Worm (Caenorhabditis elegans) whole organism, late embryonic: ENCODE measurements around the gene abu-1.

ENCODE experiments used
- C08G9.2 ChIP-seq: sonication (generic microtip); optimal IDR thresholded peaks from 2 replicates; lab custom pipeline; 2016; ENCODE audit warnings: mild to moderate bottlenecking, missing genetic modification characterization, moderate library complexity, missing compliant biosample characterization
- F13H6.1 ChIP-seq: sonication (generic microtip); optimal IDR thresholded peaks from 2 replicates; lab custom pipeline; 2016; ENCODE audit warnings: missing genetic modification characterization, missing compliant biosample characterization
- K02D7.2 ChIP-seq: sonication (generic microtip); optimal IDR thresholded peaks from 2 replicates; lab custom pipeline; 2017; ENCODE audit warnings: mild to moderate bottlenecking, missing genetic modification characterization, missing compliant biosample characterization
- T23F11.4 ChIP-seq: fragments of 200-800 bp; sonication (Bioruptor generic); optimal IDR thresholded peaks from 2 replicates; lab custom pipeline; 2018; ENCODE audit warnings: mild to moderate bottlenecking, missing genetic modification characterization, missing compliant biosample characterization
- Y22D7AL.16 ChIP-seq: sonication (generic microtip); optimal IDR thresholded peaks from 2 replicates; lab custom pipeline; 2016; ENCODE audit warnings: missing genetic modification characterization, missing compliant biosample characterization
- ahr-1 ChIP-seq: sonication (generic microtip); optimal IDR thresholded peaks from 2 replicates; lab custom pipeline; 2016; ENCODE audit warnings: missing genetic modification characterization, missing compliant biosample characterization
- ama-1 ChIP-seq: fragments of 150-350 bp; optimal IDR thresholded peaks from 2 replicates; lab custom pipeline; 2014
- ceh-14 ChIP-seq: sonication (generic microtip); optimal IDR thresholded peaks from 2 replicates; lab custom pipeline; 2016; ENCODE audit warnings: missing genotype, missing genetic modification characterization, missing compliant biosample characterization
- ceh-18 ChIP-seq: sonication (generic microtip); optimal IDR thresholded peaks from 2 replicates; lab custom pipeline; 2016; ENCODE audit warnings: missing genetic modification characterization, missing compliant biosample characterization
- ceh-22 ChIP-seq: sonication (generic microtip); optimal IDR thresholded peaks from 2 replicates; lab custom pipeline; 2017; ENCODE audit warnings: missing biosample characterization, missing genetic modification characterization
- ceh-48 ChIP-seq: sonication (generic microtip); optimal IDR thresholded peaks from 2 replicates; lab custom pipeline; 2016; ENCODE audit warnings: missing genetic modification characterization, inconsistent platforms, missing compliant biosample characterization
- ceh-6 ChIP-seq: fragments of 200-800 bp; sonication (Bioruptor generic); optimal IDR thresholded peaks from 2 replicates; lab custom pipeline; 2018; ENCODE audit warnings: mild to moderate bottlenecking, missing genetic modification characterization, missing compliant biosample characterization
- ceh-9 ChIP-seq: sonication (generic microtip); optimal IDR thresholded peaks from 2 replicates; lab custom pipeline; 2016; ENCODE audit warnings: mild to moderate bottlenecking, missing genetic modification characterization, inconsistent platforms, missing compliant biosample characterization
- dmd-4 ChIP-seq: sonication (generic microtip); optimal IDR thresholded peaks from 2 replicates; lab custom pipeline; 2016; ENCODE audit warnings: borderline replicate concordance, missing genetic modification characterization, missing compliant biosample characterization
- dve-1 ChIP-seq: sonication (generic microtip); optimal IDR thresholded peaks from 2 replicates; lab custom pipeline; 2017; ENCODE audit warnings: antibody characterized with exemption, mild to moderate bottlenecking, missing genetic modification characterization, missing compliant biosample characterization
- elt-2 ChIP-seq: sonication (generic microtip); optimal IDR thresholded peaks from 2 replicates; lab custom pipeline; 2016; ENCODE audit warnings: missing genetic modification reagents, missing genetic modification characterization, missing compliant biosample characterization
- fax-1 ChIP-seq: sonication (generic microtip); optimal IDR thresholded peaks from 2 replicates; lab custom pipeline; 2016; ENCODE audit warnings: missing genotype, missing genetic modification characterization, missing compliant biosample characterization
- fkh-10 ChIP-seq: fragments of 150-350 bp; optimal IDR thresholded peaks from 2 replicates; lab custom pipeline; 2014; ENCODE audit warnings: missing biosample characterization, missing genetic modification reagents, missing genetic modification characterization
- gmeb-2 ChIP-seq: sonication (generic microtip); optimal IDR thresholded peaks from 2 replicates; lab custom pipeline; 2016; ENCODE audit warnings: missing genetic modification characterization, inconsistent platforms, missing compliant biosample characterization
- hlh-13 ChIP-seq: fragments of 200-800 bp; sonication (Bioruptor generic); optimal IDR thresholded peaks from 2 replicates; lab custom pipeline; 2018; ENCODE audit warnings: mild to moderate bottlenecking, missing genetic modification characterization, missing compliant biosample characterization
- hlh-30 ChIP-seq: sonication (generic microtip); optimal IDR thresholded peaks from 2 replicates; lab custom pipeline; 2017; ENCODE audit warnings: antibody characterized with exemption, missing genetic modification characterization, missing compliant biosample characterization; ENCODE audit not compliant: insufficient read depth
- madf-2 ChIP-seq: sonication (generic microtip); optimal IDR thresholded peaks from 2 replicates; lab custom pipeline; 2017; ENCODE audit warnings: missing genetic modification characterization, missing compliant biosample characterization
- nhr-11 ChIP-seq: fragments of 150-350 bp; optimal IDR thresholded peaks from 2 replicates; lab custom pipeline; 2014; ENCODE audit warnings: missing biosample characterization, missing genetic modification characterization
- npax-4 ChIP-seq: sonication (generic microtip); optimal IDR thresholded peaks from 2 replicates; lab custom pipeline; 2016; ENCODE audit warnings: missing genetic modification characterization, missing compliant biosample characterization
- odd-2 ChIP-seq: sonication (generic microtip); optimal IDR thresholded peaks from 2 replicates; lab custom pipeline; 2017; ENCODE audit warnings: antibody characterized with exemption, mild to moderate bottlenecking, missing genetic modification characterization, missing compliant biosample characterization
- pag-3 ChIP-seq: sonication (generic microtip); optimal IDR thresholded peaks from 2 replicates; lab custom pipeline; 2016; ENCODE audit warnings: missing compliant biosample characterization, missing genetic modification characterization, borderline replicate concordance
- pha-2 ChIP-seq: sonication (generic microtip); optimal IDR thresholded peaks from 2 replicates; lab custom pipeline; 2017; ENCODE audit warnings: mild to moderate bottlenecking, missing genetic modification characterization, missing compliant biosample characterization
- pros-1 ChIP-seq: fragments of 150-350 bp; optimal IDR thresholded peaks from 2 replicates; lab custom pipeline; 2014; ENCODE audit warnings: missing biosample characterization, missing genetic modification reagents, missing genetic modification characterization
- rnt-1 ChIP-seq: sonication (generic microtip); optimal IDR thresholded peaks from 2 replicates; lab custom pipeline; 2016; ENCODE audit warnings: missing genetic modification characterization, missing compliant biosample characterization
- sox-2 ChIP-seq: fragments of 200-800 bp; sonication (Bioruptor generic); IDR thresholded peaks from 2 replicates; pipeline ENCODE4 v1.3.6; 2022; ENCODE audit warnings: missing genetic modification reagents, missing genetic modification characterization, missing compliant biosample characterization
- tbx-2 ChIP-seq: sonication (generic microtip); optimal IDR thresholded peaks from 2 replicates; lab custom pipeline; 2016; ENCODE audit warnings: missing genetic modification characterization, missing compliant biosample characterization
- ttx-3 ChIP-seq: sonication (generic microtip); optimal IDR thresholded peaks from 2 replicates; lab custom pipeline; 2016; ENCODE audit warnings: missing genetic modification reagents, missing genetic modification characterization, missing compliant biosample characterization
- unc-42 ChIP-seq: sonication (generic microtip); optimal IDR thresholded peaks from 2 replicates; lab custom pipeline; 2016; ENCODE audit warnings: missing genotype, missing genetic modification characterization, missing compliant biosample characterization
- unc-55 ChIP-seq: sonication (generic microtip); optimal IDR thresholded peaks from 2 replicates; lab custom pipeline; 2017; ENCODE audit warnings: missing biosample characterization, missing genetic modification reagents, missing genetic modification characterization
- zip-5 ChIP-seq: sonication (generic microtip); optimal IDR thresholded peaks from 2 replicates; lab custom pipeline; 2016; ENCODE audit warnings: missing genetic modification characterization, missing compliant biosample characterization

The abu-1 gene

ce11 chrV:10388318-10388717 lies 6.7 kb upstream of the abu-1 start, which contains the start of gene AC3.5:
Gene AC3.5 (plus strand): TSS chrV:10388527.
- TF ChIP-seq hlh-30 (tag; lab: Kevin White, UChicago) (no peak), pag-3 (tag; lab: Kevin White, UChicago) (no peak), madf-2 (tag; lab: Kevin White, UChicago) (no peak), nhr-11 (tag; lab: Kevin White, UChicago) (no peak), unc-55 (GFP tag; lab: Kevin White, UChicago) (no peak), ttx-3 (tag; lab: Kevin White, UChicago) (no peak), ahr-1 (tag; lab: Kevin White, UChicago) (no peak), sox-2 (GFP tag; lab: Robert Waterston, UW) (no peak), ceh-22 (tag; lab: Kevin White, UChicago) (no peak), dve-1 (tag; lab: Kevin White, UChicago) (no peak), rnt-1 (no peak)
- TF ChIP-seq, all 69 proteins: peak for 0

ce11 chrV:10387412-10387811 lies 5.8 kb upstream of the abu-1 start:
- TF ChIP-seq T23F11.4 (GFP tag; lab: Kevin White, UChicago): no peak

- TF ChIP-seq elt-2: no peak
These were observed 2.3 kb upstream of the abu-1 start, which contains the start of gene spe-10 for ce11 chrV:10383950-10384349. Gene spe-10 (plus strand): TSS chrV:10384250.

ce11 chrV:10382142-10382541 lies 516 bp upstream of the abu-1 start, which contains the start of gene pqn-2:
Gene pqn-2 (plus strand): TSS chrV:10382442.
- TF ChIP-seq rnt-1 (no peak), tbx-2 (tag; lab: Kevin White, UChicago) (no peak), C08G9.2 (tag; lab: Kevin White, UChicago) (no peak), ama-1 (lab: Kevin White, UChicago) (no peak), ceh-9 (tag; lab: Kevin White, UChicago) (no peak), Y22D7AL.16 (tag; lab: Kevin White, UChicago) (no peak), ceh-6 (GFP tag; lab: Kevin White, UChicago) (no peak), npax-4 (no peak), sox-2 (GFP tag; lab: Robert Waterston, UW) (no peak)
- TF ChIP-seq, all 69 proteins: peak for 0

- no peak for TF ChIP-seq ceh-48 (tag; lab: Kevin White, UChicago)
- no peak for TF ChIP-seq odd-2 (tag; lab: Kevin White, UChicago)
- TF ChIP-seq elt-2: no peak
- TF ChIP-seq zip-5 (tag; lab: Kevin White, UChicago): no peak
- no peak for TF ChIP-seq gmeb-2 (tag; lab: Kevin White, UChicago)
- TF ChIP-seq dmd-4 (tag; lab: Kevin White, UChicago): no peak
- no peak for TF ChIP-seq F13H6.1 (tag; lab: Kevin White, UChicago)
- no peak for TF ChIP-seq tbx-2 (tag; lab: Kevin White, UChicago)
- TF ChIP-seq hlh-30 (tag; lab: Kevin White, UChicago): no peak
- TF ChIP-seq rnt-1: no peak
- no peak for TF ChIP-seq unc-42 (tag; lab: Kevin White, UChicago)
These were observed 1.9 kb downstream of the abu-1 start for ce11 chrV:10379761-10380160.

ce11 chrV:10379293-10379692 lies 2.3 kb downstream of the abu-1 start, which contains the start of gene AC3.12:
Gene AC3.12 (minus strand): TSS chrV:10379393.
- TF ChIP-seq sox-2 (GFP tag; lab: Robert Waterston, UW) (no peak), fax-1 (tag; lab: Kevin White, UChicago) (no peak), hlh-13 (GFP tag; lab: Kevin White, UChicago) (no peak), tbx-2 (tag; lab: Kevin White, UChicago) (no peak)

- TF ChIP-seq pros-1 (tag; lab: Kevin White, UChicago) (no peak), K02D7.2 (tag; lab: Kevin White, UChicago) (no peak), ceh-14 (no peak), fkh-10 (GFP tag; lab: Kevin White, UChicago) (no peak), T23F11.4 (GFP tag; lab: Kevin White, UChicago) (no peak), zip-5 (tag; lab: Kevin White, UChicago) (no peak), ceh-18 (tag; lab: Kevin White, UChicago) (no peak), ceh-22 (tag; lab: Kevin White, UChicago) (no peak), tbx-2 (tag; lab: Kevin White, UChicago) (no peak), dmd-4 (tag; lab: Kevin White, UChicago) (no peak), F13H6.1 (tag; lab: Kevin White, UChicago) (no peak), pha-2 (tag; lab: Kevin White, UChicago) (no peak), unc-55 (GFP tag; lab: Kevin White, UChicago) (no peak)
These were observed 9.7 kb downstream of the abu-1 start, which contains the start of gene ugt-49 for ce11 chrV:10371951-10372350. Gene ugt-49 (plus strand): TSS chrV:10372321.
